Worm (Caenorhabditis elegans): Measurements from ENCODE around the gene npr-9.

The npr-9 gene

DNA sequence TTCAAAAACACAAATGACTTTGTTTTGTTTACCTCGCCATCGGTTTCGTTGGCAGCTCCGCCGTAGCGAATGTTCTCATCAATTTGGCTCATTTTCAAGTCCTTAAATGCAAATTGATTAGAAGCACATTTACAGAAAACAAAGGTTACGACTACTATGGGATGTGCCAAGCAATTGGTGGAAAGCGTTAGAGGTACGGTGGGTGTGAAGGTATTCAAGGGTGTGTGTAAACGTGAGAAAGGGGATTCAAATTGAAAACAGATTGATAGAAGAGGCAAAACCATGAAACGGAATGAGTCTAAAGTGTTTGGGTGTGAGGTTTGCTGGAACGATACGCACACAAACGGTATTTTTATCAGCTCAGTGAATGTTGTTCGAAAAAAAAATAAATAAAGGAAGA is 47.8 kb downstream of the npr-9 start, which contains the start of gene tni-1:
Gene tni-1, minus strand, starts transcription at position 101 of the 400 bp plus-strand sequence.
- TF ChIP-seq C38D4.7 (GFP tag; optimal IDR thresholded peaks at IDR 0.05), result no peak
- TF ChIP-seq fax-1 (tag; optimal IDR thresholded peaks at IDR 0.05), result no peak
- TF ChIP-seq pros-1 (tag; optimal IDR thresholded peaks at IDR 0.05), result no peak
- no peak for TF ChIP-seq K09A11.1 (tag; optimal IDR thresholded peaks at IDR 0.05; ENCODE audit: insufficient read depth)
- no peak for TF ChIP-seq hlh-13 (GFP tag; optimal IDR thresholded peaks at IDR 0.05)
- TF ChIP-seq unc-3 (GFP tag; conservative IDR thresholded peaks at IDR 0.05), result no peak
- no peak for TF ChIP-seq unc-3 (tag; optimal IDR thresholded peaks at IDR 0.05)
- no peak for TF ChIP-seq sox-4 (tag; optimal IDR thresholded peaks at IDR 0.05)
- no peak for TF ChIP-seq ttx-3 (tag; optimal IDR thresholded peaks at IDR 0.05)
- no peak for TF ChIP-seq ceh-2 (tag; optimal IDR thresholded peaks at IDR 0.05)
- TF ChIP-seq ceh-19 (GFP tag; optimal IDR thresholded peaks at IDR 0.05), result no peak
- no peak for TF ChIP-seq gmeb-2 (tag; optimal IDR thresholded peaks at IDR 0.05)
- TF ChIP-seq eyg-1 (tag; optimal IDR thresholded peaks at IDR 0.05), result no peak
- no peak for TF ChIP-seq fkh-6 (tag; optimal IDR thresholded peaks at IDR 0.05)

DNA sequence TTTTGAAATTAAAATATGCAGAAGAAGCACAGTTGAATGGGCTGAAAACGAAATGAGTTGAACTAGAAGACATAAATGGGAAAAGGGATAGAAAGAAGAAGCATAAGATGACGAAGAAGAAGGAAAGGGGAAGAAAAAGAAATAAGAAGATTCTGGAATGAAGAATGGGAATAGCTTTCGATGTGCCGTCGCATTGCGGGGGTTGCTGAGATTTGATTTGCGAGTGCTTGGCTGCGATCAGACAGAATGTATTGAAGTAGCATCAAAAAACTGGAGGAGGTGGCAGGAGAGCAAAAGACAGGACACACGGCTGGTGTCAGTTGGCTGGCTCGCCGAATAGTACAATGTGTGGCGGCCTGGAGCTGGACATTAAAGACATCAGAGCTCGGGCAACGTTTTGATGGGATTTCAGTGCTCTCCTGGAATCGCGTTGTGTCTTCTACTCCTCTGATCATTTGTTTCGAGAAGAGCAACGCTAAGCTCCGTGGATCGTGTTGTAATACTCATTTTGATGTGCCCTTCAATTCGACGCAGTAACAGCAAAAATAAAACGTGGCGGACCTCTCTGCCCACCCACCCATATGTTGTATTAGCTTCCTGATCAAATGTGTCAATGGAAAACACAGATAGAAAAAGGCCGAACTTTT is 49.7 kb downstream of the npr-9 start:
- TF ChIP-seq ama-1 (optimal IDR thresholded peaks at IDR 0.05), result no peak
- TF ChIP-seq pag-3 (tag; optimal IDR thresholded peaks at IDR 0.05; ENCODE audit: borderline replicate concordance), result no peak
- peak; percentile 57 for TF ChIP-seq tbx-2 (tag; optimal IDR thresholded peaks at IDR 0.05)
- no peak for TF ChIP-seq pax-1 (tag; optimal IDR thresholded peaks at IDR 0.05)
- no peak for TF ChIP-seq odd-2 (tag; optimal IDR thresholded peaks at IDR 0.05)
- TF ChIP-seq zip-5 (tag; optimal IDR thresholded peaks at IDR 0.05), result no peak
- TF ChIP-seq madf-2 (tag; optimal IDR thresholded peaks at IDR 0.05), result no peak
- TF ChIP-seq ceh-14 (tag; optimal IDR thresholded peaks at IDR 0.05), result peak; percentile 2
- no peak for TF ChIP-seq nhr-232 (tag; optimal IDR thresholded peaks at IDR 0.05)
- peak; percentile 89 for TF ChIP-seq ceh-18 (tag; optimal IDR thresholded peaks at IDR 0.05)
- TF ChIP-seq ceh-24 (tag; optimal IDR thresholded peaks at IDR 0.05), result no peak
- TF ChIP-seq ceh-30 (tag; optimal IDR thresholded peaks at IDR 0.05), result no peak
- peak; percentile 64 for TF ChIP-seq F13H6.1 (tag; optimal IDR thresholded peaks at IDR 0.05)
- no peak for TF ChIP-seq ceh-22 (tag; optimal IDR thresholded peaks at IDR 0.05)
- no peak for TF ChIP-seq dmd-4 (tag; optimal IDR thresholded peaks at IDR 0.05; ENCODE audit: borderline replicate concordance)
- no peak for TF ChIP-seq hlh-8 (tag; optimal IDR thresholded peaks at IDR 0.05)
- TF ChIP-seq Y22D7AL.16 (tag; optimal IDR thresholded peaks at IDR 0.05), result no peak
- no peak for TF ChIP-seq gmeb-2 (tag; optimal IDR thresholded peaks at IDR 0.05)
- TF ChIP-seq hlh-6 (tag; optimal IDR thresholded peaks at IDR 0.05), result no peak
- no peak for TF ChIP-seq pros-1 (tag; optimal IDR thresholded peaks at IDR 0.05)
- TF ChIP-seq nhr-11 (tag; optimal IDR thresholded peaks at IDR 0.05), result no peak
- peak; percentile 61 for TF ChIP-seq syd-9 (tag; optimal IDR thresholded peaks at IDR 0.05)
- TF ChIP-seq sdc-2 (tag; optimal IDR thresholded peaks at IDR 0.05), result no peak
- no peak for TF ChIP-seq nfya-1 (tag; optimal IDR thresholded peaks at IDR 0.05)
- no peak for TF ChIP-seq elt-4 (tag; optimal IDR thresholded peaks at IDR 0.05)
- peak; percentile 48 for TF ChIP-seq ceh-31 (tag; optimal IDR thresholded peaks at IDR 0.05)
- TF ChIP-seq K09A11.1 (tag; optimal IDR thresholded peaks at IDR 0.05; ENCODE audit: insufficient read depth), result no peak
- peak; percentile 25 for TF ChIP-seq C08G9.2 (tag; optimal IDR thresholded peaks at IDR 0.05)
- peak; percentile 4 for TF ChIP-seq ceh-34 (tag; optimal IDR thresholded peaks at IDR 0.05)
- no peak for TF ChIP-seq mec-3 (tag; optimal IDR thresholded peaks at IDR 0.05; ENCODE audit: borderline replicate concordance)
- no peak for TF ChIP-seq ceh-9 (tag; optimal IDR thresholded peaks at IDR 0.05)
- TF ChIP-seq dve-1 (tag; optimal IDR thresholded peaks at IDR 0.05), result no peak
- TF ChIP-seq ref-2 (tag; optimal IDR thresholded peaks at IDR 0.05), result peak; percentile 38
- peak; percentile 79 for TF ChIP-seq pat-9 (tag; optimal IDR thresholded peaks at IDR 0.05)
- peak; percentile 82 for TF ChIP-seq rnt-1 (tag; optimal IDR thresholded peaks at IDR 0.05)
- TF ChIP-seq ceh-2 (tag; optimal IDR thresholded peaks at IDR 0.05), result no peak
- TF ChIP-seq unc-55 (GFP tag; optimal IDR thresholded peaks at IDR 0.05), result peak; percentile 58
- TF ChIP-seq unc-42 (tag; optimal IDR thresholded peaks at IDR 0.05), result peak; percentile 79

All from whole organism, late embryonic.